Worm (Caenorhabditis elegans): Measurements from ENCODE around the gene C12D5.9.

ce11 chrV:7735319-7735718 is 45.5 kb upstream of the C12D5.9 start, which contains the start of gene srr-10:
- TF ChIP-seq hlh-6 (tag; optimal IDR thresholded peaks at IDR 0.05) (no peak), K09A11.1 (tag; optimal IDR thresholded peaks at IDR 0.05; ENCODE audit: insufficient read depth) (no peak), nfya-1 (tag; optimal IDR thresholded peaks at IDR 0.05) (no peak), elt-2 (tag; optimal IDR thresholded peaks at IDR 0.05) (no peak), fkh-10 (GFP tag; optimal IDR thresholded peaks at IDR 0.05) (no peak), sox-4 (tag; optimal IDR thresholded peaks at IDR 0.05) (no peak), ama-1 (optimal IDR thresholded peaks at IDR 0.05) (no peak), ets-4 (tag; optimal IDR thresholded peaks at IDR 0.05) (no peak), lin-11 (tag; optimal IDR thresholded peaks at IDR 0.05) (no peak), gmeb-2 (tag; optimal IDR thresholded peaks at IDR 0.05) (no peak), tbx-2 (tag; optimal IDR thresholded peaks at IDR 0.05) (no peak)

All from whole organism, late embryonic.